Fruit fly (Drosophila melanogaster) whole organism, embryonic: ENCODE measurements around the gene ph-p.
A peak's percentile ranks its signal among the peaks of the same experiment; 100 is the strongest.

Experiments
- CG11247 ChIP-seq: fragments of 200-800 bp; sonication (Bioruptor generic); IDR thresholded peaks from 2 replicates; pipeline ENCODE4 v1.3.6; 2022; ENCODE audit warnings: missing biosample characterization, missing genetic modification characterization
- CG11456 ChIP-seq: fragments of 200-800 bp; sonication (Bioruptor generic); IDR thresholded peaks from 3 replicates; pipeline ENCODE4 v1.3.6; 2022; ENCODE audit warnings: missing biosample characterization, missing genetic modification characterization
- CG11504 ChIP-seq: fragments of 200-800 bp; sonication (Bioruptor generic); optimal IDR thresholded peaks from 3 replicates; lab custom pipeline; 2019; ENCODE audit warnings: missing biosample characterization, mild to moderate bottlenecking, missing genetic modification characterization, moderate library complexity
- CG11696 ChIP-seq: fragments of 200-800 bp; sonication (Bioruptor generic); IDR thresholded peaks from 2 replicates; pipeline ENCODE4 v1.3.6; 2022; ENCODE audit warnings: missing biosample characterization, missing genetic modification characterization
- CG15269 ChIP-seq: fragments of 200-800 bp; sonication (Bioruptor generic); optimal IDR thresholded peaks from 2 replicates; lab custom pipeline; 2018; ENCODE audit warnings: missing biosample characterization, mild to moderate bottlenecking, missing genetic modification characterization, moderate library complexity
- CG1603 ChIP-seq: fragments of 200-800 bp; sonication (Bioruptor generic); optimal IDR thresholded peaks from 2 replicates; lab custom pipeline; 2019; ENCODE audit warnings: missing biosample characterization, mild to moderate bottlenecking, missing genetic modification characterization, moderate library complexity
- CG16815 ChIP-seq: fragments of 200-800 bp; sonication (Bioruptor generic); optimal IDR thresholded peaks from 3 replicates; lab custom pipeline; 2017; ENCODE audit warnings: missing biosample characterization, mild to moderate bottlenecking, missing genetic modification characterization
- CG17328 ChIP-seq: fragments of 200-800 bp; sonication (Bioruptor generic); IDR thresholded peaks from 2 replicates; pipeline ENCODE4 v1.3.6; 2022; ENCODE audit warnings: missing biosample characterization, missing genetic modification characterization
- CG17802 ChIP-seq: fragments of 200-800 bp; sonication (Bioruptor generic); optimal IDR thresholded peaks from 2 replicates; lab custom pipeline; 2018; ENCODE audit warnings: missing biosample characterization, mild to moderate bottlenecking, missing genetic modification characterization, moderate library complexity
- CG1792 ChIP-seq: fragments of 200-800 bp; sonication (Bioruptor generic); optimal IDR thresholded peaks from 2 replicates; lab custom pipeline; 2016; ENCODE audit warnings: missing biosample characterization, missing genetic modification characterization
- CG18262 ChIP-seq: fragments of 200-800 bp; optimal IDR thresholded peaks from 3 replicates; lab custom pipeline; 2019; ENCODE audit warnings: missing biosample characterization, mild to moderate bottlenecking, missing genetic modification characterization, moderate library complexity
- CG30431 ChIP-seq: fragments of 200-800 bp; sonication (Bioruptor generic); optimal IDR thresholded peaks from 2 replicates; lab custom pipeline; 2017; ENCODE audit warnings: missing biosample characterization, missing genetic modification characterization
- CG32532 ChIP-seq: fragments of 200-800 bp; sonication (Bioruptor generic); IDR thresholded peaks from 2 replicates; pipeline ENCODE4 v1.3.6; 2022; ENCODE audit warnings: missing biosample characterization, missing genetic modification characterization
- CG34224 ChIP-seq: fragments of 200-800 bp; sonication (Bioruptor generic); IDR thresholded peaks from 3 replicates; pipeline ENCODE4 v1.3.6; 2022; ENCODE audit warnings: missing biosample characterization, missing genetic modification characterization; ENCODE audit not compliant: partially characterized antibody
- CG3847 ChIP-seq: fragments of 200-800 bp; sonication (Bioruptor generic); IDR thresholded peaks from 2 replicates; pipeline ENCODE4 v1.3.6; 2022; ENCODE audit warnings: missing biosample characterization, missing genetic modification characterization
- CG4617 ChIP-seq: fragments of 200-800 bp; sonication (Bioruptor generic); optimal IDR thresholded peaks from 3 replicates; lab custom pipeline; 2016; ENCODE audit warnings: missing biosample characterization, missing genetic modification characterization, borderline replicate concordance
- CG6272 ChIP-seq: fragments of 200-800 bp; sonication (Bioruptor generic); IDR thresholded peaks from 2 replicates; pipeline ENCODE4 v1.3.6; 2022; ENCODE audit warnings: missing biosample characterization, missing genetic modification characterization
- CG7271 ChIP-seq: fragments of 200-800 bp; sonication (Bioruptor generic); optimal IDR thresholded peaks from 2 replicates; lab custom pipeline; 2018; ENCODE audit warnings: missing biosample characterization, mild to moderate bottlenecking, missing genetic modification characterization, moderate library complexity
- CG7839 ChIP-seq: fragments of 200-800 bp; sonication (Bioruptor generic); optimal IDR thresholded peaks from 3 replicates; lab custom pipeline; 2018; ENCODE audit warnings: missing biosample characterization, mild to moderate bottlenecking, missing genetic modification characterization, moderate library complexity
- CG8359 ChIP-seq: fragments of 200-800 bp; sonication (Bioruptor generic); optimal IDR thresholded peaks from 2 replicates; lab custom pipeline; 2017; ENCODE audit warnings: missing biosample characterization, mild to moderate bottlenecking, missing genetic modification characterization, borderline replicate concordance
- D19B ChIP-seq: fragments of 200-800 bp; sonication (Bioruptor generic); optimal IDR thresholded peaks from 2 replicates; lab custom pipeline; 2017; ENCODE audit warnings: missing biosample characterization, mild to moderate bottlenecking, missing genetic modification characterization
- Ets65A ChIP-seq: fragments of 200-800 bp; sonication (Bioruptor generic); peaks from one replicate; lab custom pipeline; 2016; ENCODE audit warnings: missing biosample characterization, missing genetic modification characterization
- Hr3 ChIP-seq: fragments of 200-800 bp; sonication (Bioruptor generic); optimal IDR thresholded peaks from 3 replicates; lab custom pipeline; 2016; ENCODE audit warnings: missing biosample characterization, missing genetic modification characterization
- Hsf ChIP-seq: fragments of 200-800 bp; sonication (Bioruptor generic); optimal IDR thresholded peaks from 3 replicates; lab custom pipeline; 2016; ENCODE audit warnings: missing biosample characterization, missing genetic modification characterization
- NC2α ChIP-seq: fragments of 200-800 bp; sonication (Bioruptor generic); optimal IDR thresholded peaks from 2 replicates; lab custom pipeline; 2016; ENCODE audit warnings: missing biosample characterization, missing genetic modification characterization
- NC2β ChIP-seq: fragments of 200-800 bp; sonication (Bioruptor generic); optimal IDR thresholded peaks from 2 replicates; lab custom pipeline; 2016; ENCODE audit warnings: missing biosample characterization, missing genetic modification characterization
- Rx ChIP-seq: fragments of 200-800 bp; sonication (Bioruptor generic); IDR thresholded peaks from 2 replicates; pipeline ENCODE4 v1.3.6; 2022; ENCODE audit warnings: missing biosample characterization, missing genetic modification characterization
- Sox102F ChIP-seq: fragments of 200-800 bp; sonication (Bioruptor generic); optimal IDR thresholded peaks from 2 replicates; lab custom pipeline; 2018; ENCODE audit warnings: missing biosample characterization, mild to moderate bottlenecking, missing genetic modification characterization, moderate library complexity
- al ChIP-seq: fragments of 200-800 bp; sonication (Bioruptor generic); IDR thresholded peaks from 2 replicates; pipeline ENCODE4 v1.3.6; 2022; ENCODE audit warnings: missing biosample characterization, missing genetic modification characterization
- ara ChIP-seq: fragments of 200-800 bp; sonication (Bioruptor generic); IDR thresholded peaks from 2 replicates; pipeline ENCODE4 v1.3.6; 2022; ENCODE audit warnings: missing biosample characterization, missing genetic modification characterization
- dmrt99B ChIP-seq: fragments of 200-800 bp; sonication (Bioruptor generic); optimal IDR thresholded peaks from 2 replicates; lab custom pipeline; 2018; ENCODE audit warnings: missing biosample characterization, mild to moderate bottlenecking, missing genetic modification characterization, moderate library complexity
- exex ChIP-seq: fragments of 200-800 bp; sonication (Bioruptor generic); optimal IDR thresholded peaks from 4 replicates; lab custom pipeline; 2018; ENCODE audit warnings: missing biosample characterization, mild to moderate bottlenecking, missing genetic modification characterization, moderate library complexity
- her ChIP-seq: fragments of 200-800 bp; sonication (Bioruptor generic); optimal IDR thresholded peaks from 2 replicates; lab custom pipeline; 2016; ENCODE audit warnings: missing biosample characterization, missing genetic modification characterization
- ind ChIP-seq: fragments of 200-800 bp; sonication (Bioruptor generic); optimal IDR thresholded peaks from 3 replicates; lab custom pipeline; 2016; ENCODE audit warnings: missing biosample characterization, missing genetic modification characterization
- kni ChIP-seq: fragments of 200-800 bp; sonication (Bioruptor generic); optimal IDR thresholded peaks from 3 replicates; lab custom pipeline; 2017; ENCODE audit warnings: mild to moderate bottlenecking, missing biosample characterization, missing genetic modification reagents, missing genetic modification characterization
- lab ChIP-seq: fragments of 200-800 bp; sonication (Bioruptor generic); optimal IDR thresholded peaks from 3 replicates; lab custom pipeline; 2017; ENCODE audit warnings: missing biosample characterization, missing genetic modification characterization, mild to moderate bottlenecking, moderate library complexity, missing genetic modification reagents
- lmd ChIP-seq: fragments of 200-800 bp; sonication (Bioruptor generic); IDR thresholded peaks from 2 replicates; pipeline ENCODE4 v1.3.6; 2022; ENCODE audit warnings: missing biosample characterization, missing genetic modification characterization
- maf-S ChIP-seq: fragments of 200-800 bp; sonication (Bioruptor generic); optimal IDR thresholded peaks from 2 replicates; lab custom pipeline; 2016; ENCODE audit warnings: missing biosample characterization, missing genetic modification characterization
- org-1 ChIP-seq: fragments of 200-800 bp; sonication (Bioruptor generic); optimal IDR thresholded peaks from 2 replicates; lab custom pipeline; 2017; ENCODE audit warnings: missing biosample characterization, missing genetic modification characterization
- pan ChIP-seq, 4 experiments: fragments of >200 bp in 3 of 4; fragments of 200-800 bp in 1 of 4; sonication (Bioruptor generic) in 1 of 4; optimal IDR thresholded peaks in 3 of 4; IDR thresholded peaks in 1 of 4; 2 replicates each; pipeline versions ENCODE4 v1.3.6 to Lab custom; 2017 to 2022; ENCODE audit warnings: missing biosample characterization in 2 of 4, missing genetic modification characterization in 2 of 4, mixed read lengths in 1 of 4
- pita ChIP-seq: fragments of 200-800 bp; sonication (Bioruptor generic); optimal IDR thresholded peaks from 2 replicates; lab custom pipeline; 2017; ENCODE audit warnings: missing biosample characterization, mild to moderate bottlenecking, missing genetic modification characterization
- sd ChIP-seq: fragments of 200-800 bp; sonication (Bioruptor generic); optimal IDR thresholded peaks from 3 replicates; lab custom pipeline; 2018; ENCODE audit warnings: missing biosample characterization, mild to moderate bottlenecking, missing genetic modification characterization, moderate library complexity
- sima ChIP-seq: fragments of 200-800 bp; sonication (Bioruptor generic); optimal IDR thresholded peaks from 2 replicates; lab custom pipeline; 2016; ENCODE audit warnings: missing biosample characterization, missing genetic modification characterization
- tio ChIP-seq: fragments of 200-800 bp; sonication (Bioruptor generic); optimal IDR thresholded peaks from 2 replicates; lab custom pipeline; 2017; ENCODE audit warnings: missing biosample characterization, missing genetic modification characterization, inconsistent platforms
- trem ChIP-seq: fragments of 200-800 bp; optimal IDR thresholded peaks from 3 replicates; lab custom pipeline; 2019; ENCODE audit warnings: missing biosample characterization, mild to moderate bottlenecking, missing genetic modification characterization, moderate library complexity
- twi ChIP-seq: fragments of 200-800 bp; optimal IDR thresholded peaks from 2 replicates; lab custom pipeline; 2019; ENCODE audit warnings: missing biosample characterization, mild to moderate bottlenecking, missing genetic modification characterization, moderate library complexity
- vvl ChIP-seq: fragments of 200-800 bp; sonication (Bioruptor generic); IDR thresholded peaks from 2 replicates; pipeline ENCODE4 v1.3.6; 2022; ENCODE audit warnings: missing biosample characterization, missing genetic modification characterization

The ph-p gene

DNA sequence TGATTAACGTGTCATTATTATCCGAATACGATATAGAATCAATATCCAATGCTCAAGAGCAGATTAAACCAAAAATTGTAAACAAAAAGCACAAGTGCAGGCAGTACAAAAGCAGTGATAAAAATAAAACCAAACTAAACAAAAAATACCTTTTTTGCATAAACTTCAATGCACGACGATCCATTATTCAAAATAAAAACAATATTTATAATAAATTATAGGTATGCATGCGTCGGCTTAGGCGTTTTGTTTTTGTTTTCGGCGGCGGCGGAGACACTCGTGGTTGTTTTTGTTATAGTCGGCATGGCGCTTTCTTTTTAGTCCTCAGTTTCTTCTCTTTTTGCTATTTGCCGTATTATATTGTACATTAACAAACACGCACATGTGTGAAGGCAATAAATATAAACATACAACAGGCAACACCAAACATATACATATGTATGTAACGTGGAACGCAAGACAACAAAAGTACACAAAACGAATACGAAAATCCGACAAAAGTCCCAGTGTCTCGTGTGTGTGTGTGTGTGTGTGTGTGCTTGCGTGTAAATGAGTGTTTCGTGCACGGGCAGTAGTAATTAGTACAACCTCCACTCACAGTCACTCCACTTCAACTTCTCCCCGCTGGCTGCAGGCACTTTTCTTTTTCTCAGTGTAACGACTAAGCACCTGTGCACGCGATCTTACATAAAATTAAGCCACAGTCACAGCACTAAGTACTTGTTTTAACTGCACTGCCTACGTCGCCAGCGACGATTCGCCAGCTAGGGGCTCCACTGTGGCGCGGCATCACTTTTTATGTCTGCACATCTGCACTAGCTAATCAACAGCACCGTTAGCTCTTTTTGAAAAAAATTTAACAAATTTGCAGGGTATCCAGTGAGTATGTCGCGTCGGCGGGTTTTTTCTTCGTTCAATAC is 2.0 kb downstream of the ph-p start (continued):
- TF ChIP-seq sima (no peak), her (GFP tag; lab: Kevin White, UChicago) (peak; percentile 3), CG34224 (no peak), maf-S (peak; percentile 65), CG1603 (tag; lab: Kevin White, UChicago) (peak; percentile 47), tio (peak; percentile 22), CG11696 (GFP tag; lab: Robert Waterston, UW) (no peak), ara (GFP tag; lab: Robert Waterston, UW) (no peak; the same call in 1 of the 2 replicates), lmd (GFP tag; lab: Robert Waterston, UW) (peak; percentile 62), CG11456 (GFP tag; lab: Robert Waterston, UW) (peak; percentile 15; the same call in 1 of the 3 replicates), CG30431 (GFP tag; lab: Kevin White, UChicago) (peak; percentile 12), CG8359 (GFP tag; lab: Kevin White, UChicago) (peak; percentile 10), CG1792 (GFP tag; lab: Kevin White, UChicago) (peak; percentile 17), org-1 (GFP tag; lab: Kevin White, UChicago) (peak; percentile 1), CG15269 (tag; lab: Kevin White, UChicago) (peak; percentile 54), Hsf (GFP tag; lab: Kevin White, UChicago) (peak; percentile 42), CG11247 (peak; percentile 43), CG7271 (tag; lab: Kevin White, UChicago) (peak; percentile 46), CG4617 (peak; percentile 1), dmrt99B (tag; lab: Kevin White, UChicago) (peak; percentile 46), NC2α (GFP tag; lab: Kevin White, UChicago) (no peak), CG32532 (GFP tag; lab: Robert Waterston, UW) (peak; percentile 57), CG18262 (peak; percentile 6), sd (tag; lab: Kevin White, UChicago) (peak; percentile 60), CG6272 (GFP tag; lab: Robert Waterston, UW) (peak; percentile 11; the same call in 1 of the 2 replicates), CG17328 (peak; percentile 40), ind (GFP tag; lab: Kevin White, UChicago) (peak; percentile 51), lab (GFP tag; lab: Kevin White, UChicago) (peak; percentile 6), twi (tag; lab: Kevin White, UChicago) (peak; percentile 75), Rx (GFP tag; lab: Robert Waterston, UW) (peak; percentile 27; the same call in 1 of the 2 replicates), Hr3 (GFP tag; lab: Kevin White, UChicago) (no peak), NC2β (GFP tag; lab: Kevin White, UChicago) (no peak), pan (optimal IDR thresholded peaks at IDR 0.05; lab: Kevin White, UChicago) (no peak), pan (GFP tag; optimal IDR thresholded peaks at IDR 0.05 in 1 of 2, IDR thresholded peaks at IDR 0.05 in 1 of 2) (peak in 1 of 2 experiments; percentile 66), Ets65A (GFP tag; lab: Kevin White, UChicago) (peak; percentile 81), al (GFP tag; lab: Robert Waterston, UW) (peak; percentile 37; the same call in 1 of the 2 replicates), CG17802 (tag; lab: Kevin White, UChicago) (peak; percentile 0), D19B (GFP tag; lab: Kevin White, UChicago) (peak; percentile 69), kni (GFP tag; lab: Kevin White, UChicago) (no peak), Sox102F (GFP tag; lab: Kevin White, UChicago) (peak; percentile 31), vvl (no peak), CG3847 (GFP tag; lab: Robert Waterston, UW) (0 out of 2 replicates have a peak, but pooled peaks have one; percentile 21), trem (no peak), pita (GFP tag; lab: Kevin White, UChicago) (no peak), CG16815 (GFP tag; lab: Kevin White, UChicago) (peak; percentile 41), CG11504 (tag; lab: Kevin White, UChicago) (peak; percentile 47), exex (tag; lab: Kevin White, UChicago) (peak; percentile 28), CG7839 (peak; percentile 54)
